Fruit fly (Drosophila melanogaster): ENCODE results near the gene Alms1a.

- no peak for TF ChIP-seq psq (GFP tag; optimal IDR thresholded peaks at IDR 0.05)
- TF ChIP-seq lola (GFP tag; optimal IDR thresholded peaks at IDR 0.05): no peak
- no peak for TF ChIP-seq pan (optimal IDR thresholded peaks at IDR 0.05)
- TF ChIP-seq Hr78 (GFP tag; optimal IDR thresholded peaks at IDR 0.05): no peak
Observed at dm6 chrX:4605313-4605712, 30.5 kb downstream of the Alms1a start.
